Worm (Caenorhabditis elegans) whole organism, L1 larva: ENCODE measurements around the gene mff-1.

ENCODE experiments used
- alr-1 ChIP-seq: fragments of 200-800 bp; sonication (Bioruptor generic); optimal IDR thresholded peaks from 2 replicates; lab custom pipeline; 2018; ENCODE audit warnings: borderline replicate concordance, mild to moderate bottlenecking, missing genetic modification characterization, missing compliant biosample characterization
- ama-1 ChIP-seq: fragments of 150-350 bp; optimal IDR thresholded peaks from 2 replicates; lab custom pipeline; 2014
- blmp-1 ChIP-seq: fragments of 150-350 bp; optimal IDR thresholded peaks from 2 replicates; lab custom pipeline; 2014; ENCODE audit warnings: missing biosample characterization, missing genetic modification characterization
- ceh-82 ChIP-seq, 3 experiments: fragments of 150-350 bp in 1 of 3; sonication (generic microtip) in 2 of 3; optimal IDR thresholded peaks; 2 replicates each; lab custom pipeline; 2014 to 2017; ENCODE audit warnings: missing biosample characterization in 3 of 3, missing genetic modification characterization in 3 of 3
- lin-15B ChIP-seq: fragments of 150-350 bp; sonication (generic microtip); optimal IDR thresholded peaks from 3 replicates; lab custom pipeline; 2014; ENCODE audit warnings: missing biosample characterization, missing genetic modification characterization
- lin-39 ChIP-seq: fragments of 150-350 bp; optimal IDR thresholded peaks from 2 replicates; lab custom pipeline; 2014; ENCODE audit warnings: missing biosample characterization, missing genetic modification reagents, missing genetic modification characterization
- lsy-2 ChIP-seq, 2 experiments: fragments of 150-350 bp; optimal IDR thresholded peaks; 2 replicates each; lab custom pipeline; 2014; ENCODE audit warnings: missing biosample characterization in 2 of 2, missing genetic modification characterization in 2 of 2
- nhr-237 ChIP-seq: fragments of 150-350 bp; optimal IDR thresholded peaks from 2 replicates; lab custom pipeline; 2014; ENCODE audit warnings: missing biosample characterization, missing genetic modification characterization
- nhr-77 ChIP-seq: fragments of 150-350 bp; optimal IDR thresholded peaks from 2 replicates; lab custom pipeline; 2014; ENCODE audit warnings: missing biosample characterization, missing genetic modification characterization
- pqm-1 ChIP-seq: sonication (generic microtip); optimal IDR thresholded peaks from 3 replicates; lab custom pipeline; 2017; ENCODE audit warnings: missing biosample characterization, missing genetic modification characterization
- snpc-4 ChIP-seq: fragments of 150-350 bp; optimal IDR thresholded peaks from 2 replicates; lab custom pipeline; 2014; ENCODE audit warnings: missing biosample characterization, missing genetic modification characterization
- unc-62 ChIP-seq: fragments of 150-350 bp; optimal IDR thresholded peaks from 2 replicates; lab custom pipeline; 2014; ENCODE audit warnings: missing biosample characterization, missing genetic modification reagents, missing genetic modification characterization
- ztf-11 ChIP-seq, 2 experiments: sonication (generic microtip); optimal IDR thresholded peaks; 2 replicates each; lab custom pipeline; 2016 to 2017; ENCODE audit warnings: missing genetic modification characterization in 2 of 2, missing biosample characterization in 1 of 2, missing compliant biosample characterization in 1 of 2

- TF ChIP-seq nhr-237 (no peak), lsy-2 (tag; optimal IDR thresholded peaks at IDR 0.05; lab: Kevin White, UChicago) (no peak), lin-39 (tag; lab: Kevin White, UChicago) (no peak), ztf-11 (tag; optimal IDR thresholded peaks at IDR 0.05; lab: Kevin White, UChicago) (no peak), alr-1 (tag; lab: Kevin White, UChicago) (no peak), snpc-4 (no peak), blmp-1 (tag; lab: Kevin White, UChicago) (no peak), ceh-82 (tag; optimal IDR thresholded peaks at IDR 0.05; lab: Kevin White, UChicago) (no peak), pqm-1 (tag; lab: Kevin White, UChicago) (no peak), unc-62 (GFP tag; lab: Kevin White, UChicago) (no peak), ama-1 (lab: Kevin White, UChicago) (no peak), nhr-77 (tag; lab: Kevin White, UChicago) (no peak), lin-15B (tag; lab: Kevin White, UChicago) (no peak)
These were observed 13.8 kb upstream of the mff-1 start for ce11 chrX:13000837-13001236.
